Fruit fly (Drosophila melanogaster) whole organism, wandering third instar larva: ENCODE results near the gene Cp7Fc.

Experiments
- CrebA ChIP-seq: fragments of 200-800 bp; sonication (Bioruptor generic); optimal IDR thresholded peaks from 2 replicates; lab custom pipeline; 2016; ENCODE audit warnings: missing biosample characterization, mild to moderate bottlenecking, missing genetic modification characterization, borderline replicate concordance
- Myc ChIP-seq: fragments of >200 bp; optimal IDR thresholded peaks from 2 replicates; lab custom pipeline; 2017
- OdsH ChIP-seq: fragments of 200-800 bp; sonication (Bioruptor generic); optimal IDR thresholded peaks from 2 replicates; lab custom pipeline; 2016; ENCODE audit warnings: missing biosample characterization, mild to moderate bottlenecking, missing genetic modification characterization
- dl ChIP-seq, 2 experiments: fragments of 175-275, 200-275 bp in 1 of 2; fragments of 200-275 bp in 1 of 2; sonication (Bioruptor generic); optimal IDR thresholded peaks; lab custom pipeline; 2018; ENCODE audit warnings: mild to moderate bottlenecking in 2 of 2, missing biosample characterization in 2 of 2, missing genetic modification characterization in 2 of 2, moderate library complexity in 2 of 2; ENCODE audit not compliant: partially characterized antibody in 2 of 2, insufficient read depth in 1 of 2
- h ChIP-seq: fragments of 200-800 bp; sonication (Bioruptor generic); optimal IDR thresholded peaks from 3 replicates; lab custom pipeline; 2016; ENCODE audit warnings: missing biosample characterization, mild to moderate bottlenecking, missing genetic modification characterization
- sage ChIP-seq: fragments of 200-800 bp; sonication (Bioruptor generic); optimal IDR thresholded peaks from 2 replicates; lab custom pipeline; 2016; ENCODE audit warnings: missing biosample characterization, mild to moderate bottlenecking, missing genetic modification characterization

dm6 chrX:8479031-8479568, 2.2 kb downstream of the Cp7Fc start, which contains the start of gene Cp36:
- TF ChIP-seq sage (GFP tag; lab: Kevin White, UChicago) (no peak), OdsH (no peak), dl (GFP tag; optimal IDR thresholded peaks at IDR 0.05; lab: Kevin White, UChicago; ENCODE audit: insufficient read depth in 1 of 2, partially characterized antibody in 2 of 2) (no peak), h (GFP tag; lab: Kevin White, UChicago) (no peak), CrebA (GFP tag; lab: Kevin White, UChicago) (no peak), Myc (lab: Kevin White, UChicago) (no peak)
